Worm (Caenorhabditis elegans) whole organism, mixed stage, embryonic: ENCODE measurements around the gene T24E12.2.

Experiments
- blmp-1 ChIP-seq: fragments of 150-350 bp; optimal IDR thresholded peaks from 2 replicates; lab custom pipeline; 2014; ENCODE audit warnings: missing biosample characterization, missing genetic modification characterization
- ces-1 ChIP-seq: fragments of 150-350 bp; optimal IDR thresholded peaks from 2 replicates; lab custom pipeline; 2014; ENCODE audit warnings: missing biosample characterization, missing genetic modification reagents, missing genetic modification characterization
- cnd-1 ChIP-seq: fragments of 200-800 bp; sonication (Bioruptor generic); optimal IDR thresholded peaks from 2 replicates; lab custom pipeline; 2018; ENCODE audit warnings: mild to moderate bottlenecking, missing genetic modification characterization, missing compliant biosample characterization
- lin-13 ChIP-seq: fragments of 150-350 bp; optimal IDR thresholded peaks from 2 replicates; lab custom pipeline; 2014; ENCODE audit warnings: missing biosample characterization, missing genetic modification characterization
- lsy-2 ChIP-seq: fragments of 150-350 bp; optimal IDR thresholded peaks from 2 replicates; lab custom pipeline; 2014; ENCODE audit warnings: missing biosample characterization, missing genetic modification characterization
- nhr-76 ChIP-seq: sonication (generic microtip); optimal IDR thresholded peaks from 2 replicates; lab custom pipeline; 2017; ENCODE audit warnings: missing biosample characterization, missing genetic modification characterization
- pha-4 ChIP-seq: fragments of 150-350 bp; optimal IDR thresholded peaks from 2 replicates; lab custom pipeline; 2018; ENCODE audit warnings: missing biosample characterization, missing genetic modification reagents, missing genetic modification characterization
- snpc-4 ChIP-seq: fragments of 150-350 bp; optimal IDR thresholded peaks from 2 replicates; lab custom pipeline; 2014; ENCODE audit warnings: missing biosample characterization, missing genetic modification characterization
- tbx-8 ChIP-seq: fragments of 200-800 bp; sonication (Bioruptor generic); optimal IDR thresholded peaks from 2 replicates; lab custom pipeline; 2018; ENCODE audit warnings: mild to moderate bottlenecking, missing genetic modification characterization, moderate library complexity, missing compliant biosample characterization
- unc-62 ChIP-seq: fragments of 150-350 bp; optimal IDR thresholded peaks from 2 replicates; lab custom pipeline; 2014; ENCODE audit warnings: missing biosample characterization, missing genetic modification reagents, missing genetic modification characterization
- ztf-11 ChIP-seq: fragments of 150-350 bp; optimal IDR thresholded peaks from 2 replicates; lab custom pipeline; 2014; ENCODE audit warnings: missing biosample characterization, missing genetic modification characterization

DNA sequence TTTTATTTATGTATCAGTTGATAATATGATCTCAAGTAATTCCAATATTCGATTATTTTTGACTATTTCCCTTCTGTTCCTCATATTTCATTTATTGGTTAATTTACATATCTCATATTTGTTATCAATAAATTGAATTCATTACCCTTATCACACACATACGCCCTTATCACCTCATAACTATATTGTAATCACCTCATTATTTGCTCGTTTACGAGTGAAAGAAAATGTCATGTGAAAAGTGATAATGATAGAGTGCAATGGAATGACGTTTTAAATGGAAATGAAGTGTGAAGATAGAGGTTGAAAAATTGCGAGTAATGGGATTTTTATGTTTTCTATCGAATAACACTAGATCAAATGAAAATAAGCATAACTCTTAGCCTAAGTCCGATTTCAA lies 3.8 kb downstream of the T24E12.2 start:
- TF ChIP-seq lin-13 (no peak), snpc-4 (tag; lab: Kevin White, UChicago) (no peak), lsy-2 (tag; lab: Kevin White, UChicago) (no peak), unc-62 (GFP tag; lab: Kevin White, UChicago) (no peak), ztf-11 (tag; lab: Kevin White, UChicago) (no peak), pha-4 (tag; lab: Kevin White, UChicago) (no peak), cnd-1 (tag; lab: Kevin White, UChicago) (no peak), tbx-8 (no peak), ces-1 (GFP tag; lab: Kevin White, UChicago) (no peak), nhr-76 (no peak), blmp-1 (tag; lab: Kevin White, UChicago) (no peak)
